Fruit fly (Drosophila melanogaster): Measurements from ENCODE around the gene Dnaaf5.
A peak's percentile ranks its signal among the peaks of the same experiment; 100 is the strongest.

The Dnaaf5 gene

dm6 chr3R:14308801-14309217, 52.8 kb downstream of the Dnaaf5 start, which contains the start of gene Polr2I (continued):
- TF ChIP-seq da (GFP tag; optimal IDR thresholded peaks at IDR 0.05): no peak
- TF ChIP-seq stc (GFP tag; IDR thresholded peaks at IDR 0.05): no peak
- TF ChIP-seq CG10654 (GFP tag; optimal IDR thresholded peaks at IDR 0.05): peak; percentile 23
- peak; percentile 44 for TF ChIP-seq dmrt11E (tag; optimal IDR thresholded peaks at IDR 0.05)
- TF ChIP-seq Bdp1 (GFP tag; optimal IDR thresholded peaks at IDR 0.05): no peak
- TF ChIP-seq CG9215 (GFP tag; IDR thresholded peaks at IDR 0.05): peak; percentile 37
- no peak for TF ChIP-seq CG3407 (GFP tag; optimal IDR thresholded peaks at IDR 0.05)
- TF ChIP-seq slou (GFP tag; optimal IDR thresholded peaks at IDR 0.05): no peak
- TF ChIP-seq chm (GFP tag; IDR thresholded peaks at IDR 0.05): no peak
- TF ChIP-seq ssp (GFP tag; IDR thresholded peaks at IDR 0.05): peak; percentile 25; the same call in 1 of the 2 replicates
- TF ChIP-seq CG17802 (tag; optimal IDR thresholded peaks at IDR 0.05): no peak
- peak; percentile 4 for TF ChIP-seq CG12942 (GFP tag; optimal IDR thresholded peaks at IDR 0.05)
- TF ChIP-seq CrebB (tag; optimal IDR thresholded peaks at IDR 0.05): no peak
- no peak for TF ChIP-seq salm (tag; optimal IDR thresholded peaks at IDR 0.05)
- no peak for TF ChIP-seq Blimp-1 (GFP tag; optimal IDR thresholded peaks at IDR 0.05)
- TF ChIP-seq fd3F (GFP tag; optimal IDR thresholded peaks at IDR 0.05): peak; percentile 11
- TF ChIP-seq CG10321 (GFP tag; IDR thresholded peaks at IDR 0.05): no peak
- TF ChIP-seq CG4404 (GFP tag; IDR thresholded peaks at IDR 0.05): 0 out of 2 replicates have a peak, but pooled peaks have one; percentile 14
- no peak for TF ChIP-seq prd (optimal IDR thresholded peaks at IDR 0.05)
- TF ChIP-seq prd (GFP tag; IDR thresholded peaks at IDR 0.05): peak; percentile 46; the same call in 1 of the 3 replicates
- no peak for TF ChIP-seq CG17612 (GFP tag; IDR thresholded peaks at IDR 0.05)
- no peak for TF ChIP-seq Mes4 (GFP tag; optimal IDR thresholded peaks at IDR 0.05)
- TF ChIP-seq hkb (optimal IDR thresholded peaks at IDR 0.05): no peak
- TF ChIP-seq hkb (GFP tag; IDR thresholded peaks at IDR 0.05): no peak
- peak; percentile 57 for TF ChIP-seq CG30403 (GFP tag; optimal IDR thresholded peaks at IDR 0.05)
- no peak for TF ChIP-seq CG7271 (tag; optimal IDR thresholded peaks at IDR 0.05)
- no peak for TF ChIP-seq CG16779 (GFP tag; IDR thresholded peaks at IDR 0.05)
- no peak for TF ChIP-seq CG11085 (GFP tag; IDR thresholded peaks at IDR 0.05)
- peak; percentile 59 for TF ChIP-seq CG31441 (GFP tag; IDR thresholded peaks at IDR 0.05)
- no peak for TF ChIP-seq oc (tag; optimal IDR thresholded peaks at IDR 0.05)
- TF ChIP-seq lmd (GFP tag; IDR thresholded peaks at IDR 0.05): peak; percentile 26; the same call in 1 of the 2 replicates
- no peak for TF ChIP-seq CG18011 (GFP tag; optimal IDR thresholded peaks at IDR 0.05)
- TF ChIP-seq CG12391 (tag; optimal IDR thresholded peaks at IDR 0.05): peak; percentile 60
- no peak; the same call in 1 of the 2 replicates for TF ChIP-seq CG3847 (GFP tag; IDR thresholded peaks at IDR 0.05)
- peak; percentile 50 for TF ChIP-seq CG18262 (tag; optimal IDR thresholded peaks at IDR 0.05)
- TF ChIP-seq bigmax (GFP tag; optimal IDR thresholded peaks at IDR 0.05): no peak
- TF ChIP-seq mld (GFP tag; IDR thresholded peaks at IDR 0.05; ENCODE audit: partially characterized antibody): no peak
- TF ChIP-seq tio (GFP tag; optimal IDR thresholded peaks at IDR 0.05): no peak
- no peak for TF ChIP-seq sens-2 (GFP tag; IDR thresholded peaks at IDR 0.05)
- no peak for TF ChIP-seq corto (GFP tag; optimal IDR thresholded peaks at IDR 0.05)
- no peak for TF ChIP-seq CG7839 (tag; optimal IDR thresholded peaks at IDR 0.05)
- peak; percentile 64 for TF ChIP-seq CG9932 (GFP tag; IDR thresholded peaks at IDR 0.05)
- TF ChIP-seq stwl (tag; optimal IDR thresholded peaks at IDR 0.05): peak; percentile 14
- TF ChIP-seq CG6175 (GFP tag; IDR thresholded peaks at IDR 0.05): no peak
- TF ChIP-seq ase (GFP tag; IDR thresholded peaks at IDR 0.05): no peak
- no peak for TF ChIP-seq CG2875 (GFP tag; optimal IDR thresholded peaks at IDR 0.05)
- no peak for TF ChIP-seq Bteb2 (GFP tag; optimal IDR thresholded peaks at IDR 0.05)
- TF ChIP-seq CG6854 (GFP tag; optimal IDR thresholded peaks at IDR 0.05): no peak
- no peak for TF ChIP-seq CG31365 (tag; optimal IDR thresholded peaks at IDR 0.05)
- no peak for TF ChIP-seq Oaz (GFP tag; IDR thresholded peaks at IDR 0.05)
- peak; percentile 54 for TF ChIP-seq CG2712 (tag; optimal IDR thresholded peaks at IDR 0.05)
- TF ChIP-seq en (GFP tag; optimal IDR thresholded peaks at IDR 0.05): no peak
- TF ChIP-seq Nf-YC (tag; optimal IDR thresholded peaks at IDR 0.05): peak; percentile 34
